Fruit fly (Drosophila melanogaster): ENCODE measurements around the gene sip1.

Gene sip1

dm6 chr2L:5745857-5746256 is 25.0 kb downstream of the sip1 start, which contains the start of gene CG11029:
TSS of gene CG11029 (plus strand) at chr2L:5746157.
- TF ChIP-seq CG10348 (GFP tag; IDR thresholded peaks at IDR 0.05) (no peak), EcR (GFP tag; optimal IDR thresholded peaks at IDR 0.05) (peak; percentile 84), CG13204 (GFP tag; optimal IDR thresholded peaks at IDR 0.05) (peak; percentile 43)

- TF ChIP-seq CG17806 (tag; optimal IDR thresholded peaks at IDR 0.05), result peak; percentile 8
- no peak for TF ChIP-seq gl (tag; optimal IDR thresholded peaks at IDR 0.05)
- TF ChIP-seq CG8159 (tag; optimal IDR thresholded peaks at IDR 0.05), result peak; percentile 33
Measured at dm6 chr2L:5748188-5748587, 27.3 kb downstream of the sip1 start.

dm6 chr2L:5751448-5751847 is 30.6 kb downstream of the sip1 start:
- peak; percentile 67 for TF ChIP-seq CG34367 (tag; optimal IDR thresholded peaks at IDR 0.05)
- peak; percentile 74 for TF ChIP-seq CG17806 (tag; optimal IDR thresholded peaks at IDR 0.05)
- no peak for TF ChIP-seq rn (GFP tag; IDR thresholded peaks at IDR 0.05)
- TF ChIP-seq CG4496 (GFP tag; IDR thresholded peaks at IDR 0.05), result no peak
- no peak for TF ChIP-seq CG12605 (GFP tag; IDR thresholded peaks at IDR 0.05)
- peak; percentile 62 for TF ChIP-seq CG9948 (tag; optimal IDR thresholded peaks at IDR 0.05)
- TF ChIP-seq gl (tag; optimal IDR thresholded peaks at IDR 0.05), result peak; percentile 36
- TF ChIP-seq D1 (tag; optimal IDR thresholded peaks at IDR 0.05), result peak; percentile 31
- no peak for TF ChIP-seq CG14655 (GFP tag; optimal IDR thresholded peaks at IDR 0.05)
- no peak for TF ChIP-seq CG8301 (tag; optimal IDR thresholded peaks at IDR 0.05)
- TF ChIP-seq Ets98B (GFP tag; IDR thresholded peaks at IDR 0.05), result no peak
- peak; percentile 82 for TF ChIP-seq CG8159 (tag; optimal IDR thresholded peaks at IDR 0.05)
- peak; percentile 53 for TF ChIP-seq Pif1B (GFP tag; optimal IDR thresholded peaks at IDR 0.05)
- peak; percentile 11 for TF ChIP-seq Snoo (tag; optimal IDR thresholded peaks at IDR 0.05)
- TF ChIP-seq CG10348 (GFP tag; IDR thresholded peaks at IDR 0.05), result no peak
- no peak for TF ChIP-seq CG13204 (GFP tag; optimal IDR thresholded peaks at IDR 0.05)
- no peak for TF ChIP-seq CG32121 (GFP tag; IDR thresholded peaks at IDR 0.05)
- TF ChIP-seq fd96Ca (GFP tag; IDR thresholded peaks at IDR 0.05), result no peak
- no peak for TF ChIP-seq EcR (GFP tag; optimal IDR thresholded peaks at IDR 0.05)
- TF ChIP-seq Pif1A (GFP tag; optimal IDR thresholded peaks at IDR 0.05), result peak; percentile 13
- TF ChIP-seq CG15710 (tag; optimal IDR thresholded peaks at IDR 0.05), result peak; percentile 75

DNA sequence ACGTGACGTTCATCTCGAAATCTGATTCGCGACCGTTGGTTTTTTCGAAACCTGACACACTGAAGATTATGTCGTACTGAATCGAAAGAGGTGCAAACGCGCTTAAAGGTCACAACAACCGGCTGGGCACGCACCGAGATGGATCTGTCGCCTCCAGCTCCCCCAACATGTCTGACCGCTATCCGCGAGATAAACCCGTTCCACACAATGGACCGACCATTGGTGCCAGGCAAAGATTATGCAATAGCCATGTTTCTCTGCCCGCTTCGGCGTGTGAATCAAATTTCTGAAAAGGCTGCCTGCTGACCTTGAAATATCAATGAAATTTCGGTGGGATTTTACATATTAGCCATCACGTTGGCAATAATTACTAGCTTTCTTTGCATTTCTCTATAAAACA is 44.3 kb downstream of the sip1 start:
- TF ChIP-seq Snoo (tag; optimal IDR thresholded peaks at IDR 0.05), result no peak
- peak; percentile 76 for TF ChIP-seq EcR (GFP tag; optimal IDR thresholded peaks at IDR 0.05)

DNA sequence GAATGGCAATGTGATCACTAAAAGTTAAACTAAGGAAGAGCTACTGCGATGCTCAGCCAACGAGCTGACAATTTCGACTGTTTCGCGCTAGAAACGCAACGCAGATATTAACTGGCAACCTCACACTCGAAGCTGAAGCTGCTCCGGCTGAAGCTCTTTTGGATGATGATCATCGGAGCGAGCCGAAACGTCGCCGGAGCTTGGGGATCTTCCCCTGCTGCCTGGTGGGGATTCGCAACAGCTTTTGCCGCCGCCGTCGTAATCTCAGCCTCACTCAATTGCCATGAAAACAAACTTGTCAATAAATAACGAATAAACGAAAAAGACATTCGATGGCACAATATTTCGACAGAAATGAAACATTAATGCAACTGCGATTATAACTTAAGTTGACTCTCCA is 45.2 kb downstream of the sip1 start, which contains the start of gene obst-E:
Gene obst-E, minus strand, starts transcription at position 101 of the 400 bp plus-strand sequence.
- TF ChIP-seq CG12605 (GFP tag; IDR thresholded peaks at IDR 0.05), result no peak
- no peak for TF ChIP-seq CG8301 (tag; optimal IDR thresholded peaks at IDR 0.05)
- no peak for TF ChIP-seq CG10348 (GFP tag; IDR thresholded peaks at IDR 0.05)
- TF ChIP-seq CG13204 (GFP tag; optimal IDR thresholded peaks at IDR 0.05), result no peak
- TF ChIP-seq CG17806 (tag; optimal IDR thresholded peaks at IDR 0.05), result no peak
- no peak for TF ChIP-seq rn (GFP tag; IDR thresholded peaks at IDR 0.05)

dm6 chr2L:5766498-5767008 is 45.7 kb downstream of the sip1 start:
- TF ChIP-seq CG12605 (GFP tag; IDR thresholded peaks at IDR 0.05), result no peak
- TF ChIP-seq CG8301 (tag; optimal IDR thresholded peaks at IDR 0.05), result no peak
- no peak for TF ChIP-seq rn (GFP tag; IDR thresholded peaks at IDR 0.05)
- no peak for TF ChIP-seq CG10348 (GFP tag; IDR thresholded peaks at IDR 0.05)
- TF ChIP-seq CG13204 (GFP tag; optimal IDR thresholded peaks at IDR 0.05), result no peak
- no peak for TF ChIP-seq CG9948 (tag; optimal IDR thresholded peaks at IDR 0.05)
- no peak for TF ChIP-seq EcR (GFP tag; optimal IDR thresholded peaks at IDR 0.05)
- TF ChIP-seq gl (tag; optimal IDR thresholded peaks at IDR 0.05), result no peak
- no peak for TF ChIP-seq Snoo (tag; optimal IDR thresholded peaks at IDR 0.05)
- no peak for TF ChIP-seq D1 (tag; optimal IDR thresholded peaks at IDR 0.05)
- no peak for TF ChIP-seq CG8159 (tag; optimal IDR thresholded peaks at IDR 0.05)
- TF ChIP-seq CG14655 (GFP tag; optimal IDR thresholded peaks at IDR 0.05), result no peak

- TF ChIP-seq CG8301 (tag; optimal IDR thresholded peaks at IDR 0.05) (no peak), D1 (tag; optimal IDR thresholded peaks at IDR 0.05) (peak; percentile 78), EcR (GFP tag; optimal IDR thresholded peaks at IDR 0.05) (no peak)
Measured at dm6 chr2L:5771179-5771578, 50.3 kb downstream of the sip1 start.

DNA sequence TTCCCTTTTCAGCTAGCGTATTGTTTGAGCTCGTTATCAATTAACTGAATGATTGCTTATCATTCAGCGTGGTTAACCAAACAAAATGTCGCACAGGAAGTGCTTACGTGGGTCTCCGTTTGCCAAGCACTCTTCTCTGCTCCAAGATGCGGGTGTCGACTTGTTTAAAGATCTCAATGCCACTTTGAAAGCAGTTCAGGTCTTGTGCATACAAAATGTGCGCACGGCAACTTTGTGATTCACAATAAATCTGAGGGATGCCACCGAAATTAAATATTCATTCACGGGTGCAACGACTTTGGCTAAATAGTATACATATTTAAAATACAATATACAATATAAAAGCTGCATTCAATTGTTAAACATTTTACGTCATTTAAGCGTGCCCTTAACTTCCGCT is 51.4 kb downstream of the sip1 start:
- TF ChIP-seq CG8301 (tag; optimal IDR thresholded peaks at IDR 0.05) (no peak), CG9948 (tag; optimal IDR thresholded peaks at IDR 0.05) (no peak), CG15710 (tag; optimal IDR thresholded peaks at IDR 0.05) (no peak), CG34367 (tag; optimal IDR thresholded peaks at IDR 0.05) (no peak), Pif1B (GFP tag; optimal IDR thresholded peaks at IDR 0.05) (no peak), Ets98B (GFP tag; IDR thresholded peaks at IDR 0.05) (no peak), CG13204 (GFP tag; optimal IDR thresholded peaks at IDR 0.05) (no peak), CG10348 (GFP tag; IDR thresholded peaks at IDR 0.05) (no peak), CG14655 (GFP tag; optimal IDR thresholded peaks at IDR 0.05) (no peak)
